Fruit fly (Drosophila melanogaster) ovary, adult (tissue): Measurements from ENCODE around the gene CG15628.
A peak's percentile ranks its signal among the peaks of the same experiment; 100 is the strongest.

Source experiments
- CG17801 ChIP-seq: fragments of 200-800 bp; optimal IDR thresholded peaks from 2 replicates; lab custom pipeline; 2019; ENCODE audit warnings: missing biosample characterization, mild to moderate bottlenecking, missing genetic modification characterization, moderate library complexity; ENCODE audit not compliant: partially characterized antibody

The CG15628 gene

dm6 chr2L:4821757-4822156 is at the start of gene CG15628:
Gene CG15628, plus strand, starts transcription at chr2L:4821774.
- no peak for TF ChIP-seq CG17801

dm6 chr2L:4793780-4794523 is 27.6 kb upstream of the CG15628 start, which contains the start of gene fipi:
Gene fipi, minus strand, starts transcription at chr2L:4794044.
- no peak for TF ChIP-seq CG17801

- TF ChIP-seq CG17801 = no peak
Measured at dm6 chr2L:4794524-4794804, 27.1 kb upstream of the CG15628 start, which contains the start of gene CG3294. Gene CG3294, plus strand, starts transcription at chr2L:4794549.

- TF ChIP-seq CG17801 = no peak
Measured at dm6 chr2L:4797643-4798042, 23.9 kb upstream of the CG15628 start.

- no peak for TF ChIP-seq CG17801
Measured at dm6 chr2L:4798894-4799293, 22.7 kb upstream of the CG15628 start.

dm6 chr2L:4800033-4800432 is 21.5 kb upstream of the CG15628 start:
- no peak for TF ChIP-seq CG17801

- no peak for TF ChIP-seq CG17801
Measured at dm6 chr2L:4801705-4802216, 19.8 kb upstream of the CG15628 start, which contains the start of gene slf. Gene slf, minus strand, starts transcription at chr2L:4801923.

- TF ChIP-seq CG17801 = no peak
Measured at dm6 chr2L:4806109-4806508, 15.5 kb upstream of the CG15628 start.

- no peak for TF ChIP-seq CG17801
Measured at dm6 chr2L:4807953-4808604, 13.5 kb upstream of the CG15628 start.

dm6 chr2L:4810044-4810609 is 11.4 kb upstream of the CG15628 start:
- peak; percentile 62 for TF ChIP-seq CG17801

dm6 chr2L:4810697-4811490 is 10.7 kb upstream of the CG15628 start:
- no peak for TF ChIP-seq CG17801

- no peak for TF ChIP-seq CG17801
Measured at dm6 chr2L:4811491-4812058, 10.0 kb upstream of the CG15628 start.

- TF ChIP-seq CG17801 = no peak
Measured at dm6 chr2L:4812261-4813022, 9.1 kb upstream of the CG15628 start, which contains the start of gene CG15629. Gene CG15629, plus strand, starts transcription at chr2L:4813009.

dm6 chr2L:4813023-4813339 is 8.6 kb upstream of the CG15628 start:
- TF ChIP-seq CG17801 = no peak

dm6 chr2L:4818056-4818455 is 3.5 kb upstream of the CG15628 start, which contains the start of gene CG3225:
Gene CG3225, minus strand, starts transcription at chr2L:4818245.
- TF ChIP-seq CG17801 = no peak

dm6 chr2L:4819995-4820394 is 1.6 kb upstream of the CG15628 start:
- TF ChIP-seq CG17801 = no peak
